Fruit fly (Drosophila melanogaster) whole organism, embryonic: ENCODE measurements around the gene Tcs4.
A peak's percentile ranks its signal among the peaks of the same experiment; 100 is the strongest.

Experiments used
- BEAF-32 ChIP-seq: fragments of 200-800 bp; sonication (Bioruptor generic); optimal IDR thresholded peaks from 3 replicates; lab custom pipeline; 2017; ENCODE audit warnings: missing biosample characterization, missing genetic modification characterization, mild to moderate bottlenecking, moderate library complexity, missing genetic modification reagents
- CG10321 ChIP-seq: fragments of 200-800 bp; sonication (Bioruptor generic); IDR thresholded peaks from 2 replicates; pipeline ENCODE4 v1.3.6; 2022; ENCODE audit warnings: missing biosample characterization, missing genetic modification characterization
- CG15601 ChIP-seq: fragments of 200-800 bp; sonication (Bioruptor generic); optimal IDR thresholded peaks from 3 replicates; lab custom pipeline; 2019; ENCODE audit warnings: missing biosample characterization, mild to moderate bottlenecking, missing genetic modification characterization, moderate library complexity
- CG15696 ChIP-seq: fragments of 200-800 bp; sonication (Bioruptor generic); optimal IDR thresholded peaks from 2 replicates; lab custom pipeline; 2019; ENCODE audit warnings: missing biosample characterization, mild to moderate bottlenecking, missing genetic modification characterization, moderate library complexity
- CG1602 ChIP-seq: fragments of 200-800 bp; sonication (Bioruptor generic); optimal IDR thresholded peaks from 3 replicates; lab custom pipeline; 2016; ENCODE audit warnings: missing biosample characterization, missing genetic modification characterization
- CG17612 ChIP-seq: fragments of 200-800 bp; sonication (Bioruptor generic); IDR thresholded peaks from 2 replicates; pipeline ENCODE4 v1.3.6; 2022; ENCODE audit warnings: missing biosample characterization, missing genetic modification characterization
- CG1792 ChIP-seq: fragments of 200-800 bp; sonication (Bioruptor generic); optimal IDR thresholded peaks from 2 replicates; lab custom pipeline; 2016; ENCODE audit warnings: missing biosample characterization, missing genetic modification characterization
- CG18262 ChIP-seq: fragments of 200-800 bp; optimal IDR thresholded peaks from 3 replicates; lab custom pipeline; 2019; ENCODE audit warnings: missing biosample characterization, mild to moderate bottlenecking, missing genetic modification characterization, moderate library complexity
- CG3847 ChIP-seq: fragments of 200-800 bp; sonication (Bioruptor generic); IDR thresholded peaks from 2 replicates; pipeline ENCODE4 v1.3.6; 2022; ENCODE audit warnings: missing biosample characterization, missing genetic modification characterization
- CG42726 ChIP-seq: fragments of 200-800 bp; sonication (Bioruptor generic); IDR thresholded peaks from 2 replicates; pipeline ENCODE4 v1.3.6; 2022; ENCODE audit warnings: missing biosample characterization, missing genetic modification characterization; ENCODE audit not compliant: partially characterized antibody
- CG8359 ChIP-seq: fragments of 200-800 bp; sonication (Bioruptor generic); optimal IDR thresholded peaks from 2 replicates; lab custom pipeline; 2017; ENCODE audit warnings: missing biosample characterization, mild to moderate bottlenecking, missing genetic modification characterization, borderline replicate concordance
- Dp ChIP-seq: fragments of 200-800 bp; sonication (Bioruptor generic); optimal IDR thresholded peaks from 2 replicates; lab custom pipeline; 2018; ENCODE audit warnings: missing biosample characterization, mild to moderate bottlenecking, missing genetic modification characterization, moderate library complexity
- Dref ChIP-seq: fragments of 200-800 bp; sonication (Bioruptor generic); IDR thresholded peaks from 2 replicates; pipeline ENCODE4 v1.3.6; 2022; ENCODE audit warnings: missing biosample characterization, missing genetic modification characterization
- E2f2 ChIP-seq: fragments of 200-800 bp; sonication (Bioruptor generic); IDR thresholded peaks from 2 replicates; pipeline ENCODE4 v1.3.6; 2022; ENCODE audit warnings: missing biosample characterization, missing genetic modification characterization
- Ets97D ChIP-seq: fragments of 200-800 bp; sonication (Bioruptor generic); optimal IDR thresholded peaks from 3 replicates; lab custom pipeline; 2016; ENCODE audit warnings: missing biosample characterization, missing genetic modification characterization
- Fer2 ChIP-seq: fragments of 200-800 bp; sonication (Bioruptor generic); optimal IDR thresholded peaks from 2 replicates; lab custom pipeline; 2018; ENCODE audit warnings: missing biosample characterization, mild to moderate bottlenecking, missing genetic modification characterization, moderate library complexity
- HmgZ ChIP-seq: fragments of 200-800 bp; sonication (Bioruptor generic); optimal IDR thresholded peaks from 2 replicates; lab custom pipeline; 2018; ENCODE audit warnings: missing biosample characterization, mild to moderate bottlenecking, missing genetic modification characterization
- Hmx ChIP-seq: fragments of 200-800 bp; sonication (Bioruptor generic); optimal IDR thresholded peaks from 2 replicates; lab custom pipeline; 2016; ENCODE audit warnings: missing biosample characterization, missing genetic modification characterization
- MESR4 ChIP-seq: fragments of 200-800 bp; sonication (Bioruptor generic); optimal IDR thresholded peaks from 2 replicates; lab custom pipeline; 2018; ENCODE audit warnings: missing biosample characterization, mild to moderate bottlenecking, missing genetic modification characterization, moderate library complexity
- Med ChIP-seq: fragments of 200-800 bp; sonication (Bioruptor generic); peaks from one replicate; lab custom pipeline; 2016; ENCODE audit warnings: missing biosample characterization, missing genetic modification characterization, mild to moderate bottlenecking, inconsistent platforms, moderate library complexity
- Mes4 ChIP-seq: fragments of 200-800 bp; sonication (Bioruptor generic); optimal IDR thresholded peaks from 2 replicates; lab custom pipeline; 2016; ENCODE audit warnings: missing biosample characterization, missing genetic modification characterization
- Nf-YA ChIP-seq: fragments of 200-800 bp; sonication (Bioruptor generic); IDR thresholded peaks from 2 replicates; pipeline ENCODE4 v1.3.6; 2022; ENCODE audit warnings: missing biosample characterization, missing genetic modification characterization
- Nf-YC ChIP-seq: fragments of 200-800 bp; optimal IDR thresholded peaks from 3 replicates; lab custom pipeline; 2019; ENCODE audit warnings: missing biosample characterization, mild to moderate bottlenecking, missing genetic modification characterization, moderate library complexity
- Scr ChIP-seq: fragments of 200-800 bp; sonication (Bioruptor generic); IDR thresholded peaks from 2 replicates; pipeline ENCODE4 v1.3.6; 2022; ENCODE audit warnings: missing biosample characterization, missing genetic modification characterization; ENCODE audit not compliant: partially characterized antibody
- Sin3A ChIP-seq: fragments of >200 bp; optimal IDR thresholded peaks from 2 replicates; lab custom pipeline; 2018
- Tbp ChIP-seq: fragments of >200 bp; optimal IDR thresholded peaks from 2 replicates; lab custom pipeline; 2018; ENCODE audit warnings: missing biosample characterization, missing genetic modification characterization
- amos ChIP-seq: fragments of 200-800 bp; sonication (Bioruptor generic); IDR thresholded peaks from 2 replicates; pipeline ENCODE4 v1.3.6; 2022; ENCODE audit warnings: missing biosample characterization, missing genetic modification characterization; ENCODE audit not compliant: partially characterized antibody
- ato ChIP-seq: fragments of 200-800 bp; sonication (Bioruptor generic); IDR thresholded peaks from 2 replicates; pipeline ENCODE4 v1.3.6; 2022; ENCODE audit warnings: missing biosample characterization, missing genetic modification characterization; ENCODE audit not compliant: partially characterized antibody
- bbx ChIP-seq: fragments of 200-800 bp; sonication (Bioruptor generic); IDR thresholded peaks from 2 replicates; pipeline ENCODE4 v1.3.6; 2022; ENCODE audit warnings: missing biosample characterization, missing genetic modification characterization; ENCODE audit not compliant: partially characterized antibody
- ci ChIP-seq: fragments of 200-800 bp; sonication (Bioruptor generic); IDR thresholded peaks from 3 replicates; pipeline ENCODE4 v1.3.6; 2022; ENCODE audit warnings: missing biosample characterization, missing genetic modification characterization
- dmrt99B ChIP-seq: fragments of 200-800 bp; sonication (Bioruptor generic); optimal IDR thresholded peaks from 2 replicates; lab custom pipeline; 2018; ENCODE audit warnings: missing biosample characterization, mild to moderate bottlenecking, missing genetic modification characterization, moderate library complexity
- grau ChIP-seq: fragments of 200-800 bp; optimal IDR thresholded peaks from 3 replicates; lab custom pipeline; 2019; ENCODE audit warnings: missing biosample characterization, mild to moderate bottlenecking, missing genetic modification characterization, moderate library complexity
- grn ChIP-seq: fragments of 200-800 bp; sonication (Bioruptor generic); optimal IDR thresholded peaks from 3 replicates; lab custom pipeline; 2017; ENCODE audit warnings: missing biosample characterization, missing genetic modification characterization
- gsb-n ChIP-seq: fragments of 200-800 bp; sonication (Bioruptor generic); optimal IDR thresholded peaks from 3 replicates; lab custom pipeline; 2018; ENCODE audit warnings: missing biosample characterization, mild to moderate bottlenecking, missing genetic modification characterization
- gt ChIP-seq: fragments of 200-800 bp; sonication (Bioruptor generic); IDR thresholded peaks from 2 replicates; pipeline ENCODE4 v1.3.6; 2022; ENCODE audit warnings: missing biosample characterization, missing genetic modification characterization
- hb ChIP-seq: fragments of 200-800 bp; sonication (Bioruptor generic); IDR thresholded peaks from 3 replicates; pipeline ENCODE4 v1.3.6; 2022; ENCODE audit warnings: missing biosample characterization, missing genetic modification characterization; ENCODE audit not compliant: partially characterized antibody
- knrl ChIP-seq: fragments of 200-800 bp; sonication (Bioruptor generic); IDR thresholded peaks from 3 replicates; pipeline ENCODE4 v1.3.6; 2022; ENCODE audit warnings: missing biosample characterization, missing genetic modification characterization; ENCODE audit not compliant: partially characterized antibody
- lab ChIP-seq: fragments of 200-800 bp; sonication (Bioruptor generic); optimal IDR thresholded peaks from 3 replicates; lab custom pipeline; 2017; ENCODE audit warnings: missing biosample characterization, missing genetic modification characterization, mild to moderate bottlenecking, moderate library complexity, missing genetic modification reagents
- nerfin-2 ChIP-seq: fragments of 200-800 bp; sonication (Bioruptor generic); IDR thresholded peaks from 2 replicates; pipeline ENCODE4 v1.3.6; 2022; ENCODE audit warnings: missing biosample characterization, missing genetic modification characterization; ENCODE audit not compliant: partially characterized antibody
- sens ChIP-seq: fragments of 200-800 bp; sonication (Bioruptor generic); peaks from one replicate; lab custom pipeline; 2016; ENCODE audit warnings: missing biosample characterization, missing genetic modification characterization
- slbo ChIP-seq: fragments of 200-800 bp; sonication (Bioruptor generic); IDR thresholded peaks from 2 replicates; pipeline ENCODE4 v1.3.6; 2022; ENCODE audit warnings: missing biosample characterization, missing genetic modification characterization
- tna ChIP-seq: fragments of 200-800 bp; sonication (Bioruptor generic); IDR thresholded peaks from 2 replicates; pipeline ENCODE4 v1.3.6; 2022; ENCODE audit warnings: missing biosample characterization, missing genetic modification characterization; ENCODE audit not compliant: partially characterized antibody
- toy ChIP-seq: fragments of 200-800 bp; sonication (Bioruptor generic); IDR thresholded peaks from 2 replicates; pipeline ENCODE4 v1.3.6; 2022; ENCODE audit warnings: missing biosample characterization, missing genetic modification characterization
- trem ChIP-seq: fragments of 200-800 bp; optimal IDR thresholded peaks from 3 replicates; lab custom pipeline; 2019; ENCODE audit warnings: missing biosample characterization, mild to moderate bottlenecking, missing genetic modification characterization, moderate library complexity
- vnd ChIP-seq: fragments of 200-800 bp; sonication (Bioruptor generic); IDR thresholded peaks from 3 replicates; pipeline ENCODE4 v1.3.6; 2022; ENCODE audit warnings: missing biosample characterization, missing genetic modification characterization; ENCODE audit not compliant: partially characterized antibody
- vvl ChIP-seq: fragments of 200-800 bp; sonication (Bioruptor generic); IDR thresholded peaks from 2 replicates; pipeline ENCODE4 v1.3.6; 2022; ENCODE audit warnings: missing biosample characterization, missing genetic modification characterization

The Tcs4 gene

dm6 chrX:19665684-19666141 lies 35.8 kb downstream of the Tcs4 start (continued):
- no peak for TF ChIP-seq BEAF-32 (GFP tag; lab: Kevin White, UChicago)
- TF ChIP-seq gt (GFP tag; lab: Robert Waterston, UW) = no peak
- TF ChIP-seq toy (GFP tag; lab: Robert Waterston, UW) = 0 out of 2 replicates have a peak, but pooled peaks have one; percentile 19
- TF ChIP-seq Tbp (GFP tag; lab: Kevin White, UChicago) = no peak
- peak; percentile 60 for TF ChIP-seq ci (GFP tag; lab: Robert Waterston, UW)

dm6 chrX:19663859-19664728 lies 37.5 kb downstream of the Tcs4 start, which contains the start of the genes CG14223 and Ssu72:
Gene CG14223 (minus strand): TSS chrX:19663971.
Gene Ssu72 (plus strand): TSS chrX:19664561.
- peak; percentile 83 for TF ChIP-seq bbx (GFP tag; lab: Robert Waterston, UW)
- TF ChIP-seq lab (GFP tag; lab: Kevin White, UChicago) = peak; percentile 25
- peak; percentile 3 for TF ChIP-seq HmgZ
- TF ChIP-seq CG3847 (GFP tag; lab: Robert Waterston, UW) = peak; percentile 95
- peak; percentile 60 for TF ChIP-seq tna (GFP tag; lab: Robert Waterston, UW)
- TF ChIP-seq Nf-YA (GFP tag; lab: Robert Waterston, UW) = no peak
- no peak for TF ChIP-seq CG8359
- TF ChIP-seq vvl = peak; percentile 32; the same call in 1 of the 2 replicates
- TF ChIP-seq Dref = peak; percentile 66
- no peak for TF ChIP-seq Fer2 (tag; lab: Kevin White, UChicago)
- no peak for TF ChIP-seq Nf-YC (tag; lab: Kevin White, UChicago)
- TF ChIP-seq gsb-n (tag; lab: Kevin White, UChicago) = no peak
- no peak for TF ChIP-seq CG1792 (GFP tag; lab: Kevin White, UChicago)
- peak; percentile 8 for TF ChIP-seq CG18262 (tag; lab: Kevin White, UChicago)
- TF ChIP-seq E2f2 = peak; percentile 86
- peak; percentile 33 for TF ChIP-seq Ets97D (GFP tag; lab: Kevin White, UChicago)
- TF ChIP-seq CG17612 (GFP tag; lab: Robert Waterston, UW) = no peak
- TF ChIP-seq Hmx = peak; percentile 12
- TF ChIP-seq Dp (GFP tag; lab: Kevin White, UChicago) = peak; percentile 86
- TF ChIP-seq Med (GFP tag; lab: Kevin White, UChicago) = peak; percentile 82
- peak; percentile 64 for TF ChIP-seq ato (GFP tag; lab: Robert Waterston, UW)
- TF ChIP-seq grau (tag; lab: Kevin White, UChicago) = no peak
- peak; percentile 61; the same call in 1 of the 3 replicates for TF ChIP-seq hb (GFP tag; lab: Robert Waterston, UW)
- no peak for TF ChIP-seq CG10321 (GFP tag; lab: Robert Waterston, UW)
- TF ChIP-seq dmrt99B = no peak
- peak; percentile 64; the same call in 1 of the 2 replicates for TF ChIP-seq CG42726 (GFP tag; lab: Robert Waterston, UW)
- TF ChIP-seq knrl (GFP tag; lab: Robert Waterston, UW) = peak; percentile 78; the same call in 2 of the 3 replicates
- peak; percentile 84 for TF ChIP-seq Scr (GFP tag; lab: Robert Waterston, UW)
- TF ChIP-seq sens (GFP tag; lab: Kevin White, UChicago) = peak; percentile 67
- TF ChIP-seq CG15601 = no peak
- no peak for TF ChIP-seq Mes4 (GFP tag; lab: Kevin White, UChicago)
- TF ChIP-seq MESR4 = peak; percentile 74
- TF ChIP-seq Sin3A (lab: Kevin White, UChicago) = peak; percentile 22
- peak; percentile 6 for TF ChIP-seq trem
- TF ChIP-seq slbo (GFP tag; lab: Robert Waterston, UW) = peak; percentile 44; the same call in 1 of the 2 replicates
- peak; percentile 70 for TF ChIP-seq vnd (GFP tag; lab: Robert Waterston, UW)
- no peak for TF ChIP-seq CG1602 (GFP tag; lab: Kevin White, UChicago)
- peak; percentile 70 for TF ChIP-seq nerfin-2 (GFP tag; lab: Robert Waterston, UW)
- TF ChIP-seq grn (GFP tag; lab: Kevin White, UChicago) = no peak
- TF ChIP-seq amos = peak; percentile 87
- no peak for TF ChIP-seq CG15696 (tag; lab: Kevin White, UChicago)
